Worm (Caenorhabditis elegans) whole organism, mixed stage, embryonic: ENCODE measurements around the gene cyy-1.

ENCODE experiments used
- elt-1 ChIP-seq: sonication (generic microtip); optimal IDR thresholded peaks from 2 replicates; lab custom pipeline; 2017; ENCODE audit warnings: missing genetic modification characterization, mild to moderate bottlenecking, missing compliant biosample characterization, antibody characterized with exemption, moderate library complexity, borderline replicate concordance; ENCODE audit not compliant: insufficient read depth
- lin-13 ChIP-seq: fragments of 150-350 bp; optimal IDR thresholded peaks from 2 replicates; lab custom pipeline; 2014; ENCODE audit warnings: missing biosample characterization, missing genetic modification characterization
- lsy-2 ChIP-seq: fragments of 150-350 bp; optimal IDR thresholded peaks from 2 replicates; lab custom pipeline; 2014; ENCODE audit warnings: missing biosample characterization, missing genetic modification characterization
- mab-5 ChIP-seq: fragments of 150-350 bp; optimal IDR thresholded peaks from 2 replicates; lab custom pipeline; 2014; ENCODE audit warnings: missing biosample characterization, missing genetic modification characterization
- mep-1 ChIP-seq: fragments of 150-350 bp; optimal IDR thresholded peaks from 2 replicates; lab custom pipeline; 2017; ENCODE audit warnings: missing biosample characterization, missing genetic modification reagents, missing genetic modification characterization, inconsistent platforms
- nhr-12 ChIP-seq: fragments of 150-350 bp; optimal IDR thresholded peaks from 2 replicates; lab custom pipeline; 2014; ENCODE audit warnings: missing biosample characterization, missing genetic modification characterization
- nhr-2 ChIP-seq: fragments of 150-350 bp; optimal IDR thresholded peaks from 2 replicates; lab custom pipeline; 2014; ENCODE audit warnings: missing biosample characterization, missing genetic modification characterization
- nhr-237 ChIP-seq: fragments of 150-350 bp; optimal IDR thresholded peaks from 2 replicates; lab custom pipeline; 2014; ENCODE audit warnings: missing biosample characterization, missing genetic modification characterization
- nhr-28 ChIP-seq: fragments of 150-350 bp; optimal IDR thresholded peaks from 2 replicates; lab custom pipeline; 2014; ENCODE audit warnings: missing biosample characterization, missing genetic modification characterization
- nhr-76 ChIP-seq: sonication (generic microtip); optimal IDR thresholded peaks from 2 replicates; lab custom pipeline; 2017; ENCODE audit warnings: missing biosample characterization, missing genetic modification characterization
- sptf-1 ChIP-seq: sonication (generic microtip); optimal IDR thresholded peaks from 2 replicates; lab custom pipeline; 2017; ENCODE audit warnings: mild to moderate bottlenecking, missing genetic modification characterization, moderate library complexity, missing compliant biosample characterization
- unc-39 ChIP-seq: fragments of 150-350 bp; optimal IDR thresholded peaks from 2 replicates; lab custom pipeline; 2014; ENCODE audit warnings: missing biosample characterization, missing genetic modification characterization
- unc-62 ChIP-seq: fragments of 150-350 bp; optimal IDR thresholded peaks from 2 replicates; lab custom pipeline; 2014; ENCODE audit warnings: missing biosample characterization, missing genetic modification reagents, missing genetic modification characterization
- zip-8 ChIP-seq: fragments of 150-350 bp; optimal IDR thresholded peaks from 2 replicates; lab custom pipeline; 2014; ENCODE audit warnings: missing biosample characterization, missing genetic modification characterization

DNA sequence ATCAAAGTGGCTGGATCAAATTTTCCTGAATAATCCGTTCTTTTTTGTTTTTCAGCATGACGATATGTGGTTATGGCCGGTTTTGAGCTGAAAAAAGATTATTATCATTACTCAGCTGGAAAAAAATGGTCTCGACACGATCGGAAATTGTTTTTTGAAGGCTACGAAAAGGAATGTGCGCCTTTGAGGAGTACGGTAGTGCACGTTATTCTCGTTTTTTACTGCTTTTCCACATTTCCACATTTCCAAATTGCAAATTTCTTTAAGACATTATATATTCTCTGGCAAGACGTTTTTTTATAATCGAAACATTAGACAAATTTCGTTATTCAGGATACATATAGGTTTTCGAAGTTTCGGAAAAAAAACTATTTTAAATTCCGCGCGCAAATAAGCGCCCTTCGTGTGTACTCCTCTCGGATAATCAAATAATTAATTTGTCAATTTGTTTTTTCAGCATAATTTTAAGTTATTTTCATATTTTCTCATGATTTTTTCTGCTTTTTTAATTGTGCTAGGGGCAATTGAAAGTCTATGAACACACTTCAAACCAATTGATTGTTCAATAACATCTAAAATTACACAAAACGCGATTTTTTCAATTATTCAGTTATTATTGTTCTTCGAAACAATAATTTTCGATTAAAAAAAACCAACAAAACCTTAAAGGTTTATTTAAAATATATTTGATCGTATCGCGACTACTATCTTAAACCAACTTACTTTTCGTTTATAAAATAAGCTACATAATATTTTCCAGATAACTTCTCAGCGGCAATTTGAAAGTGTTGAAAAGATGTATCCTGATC lies 42.2 kb upstream of the cyy-1 start, which contains the start of gene R05D3.3:
- TF ChIP-seq nhr-76 (no peak), unc-62 (GFP tag; lab: Kevin White, UChicago) (no peak), sptf-1 (tag; lab: Kevin White, UChicago) (no peak), mab-5 (tag; lab: Kevin White, UChicago) (no peak), zip-8 (tag; lab: Kevin White, UChicago) (no peak), elt-1 (tag; lab: Kevin White, UChicago) (no peak), nhr-12 (no peak), nhr-28 (tag; lab: Kevin White, UChicago) (no peak), mep-1 (no peak), lin-13 (no peak), nhr-237 (tag; lab: Kevin White, UChicago) (no peak), lsy-2 (no peak), unc-39 (tag; lab: Kevin White, UChicago) (no peak), nhr-2 (no peak)
